1 fruit fly cellular context compared by ENCODE assay signal in the genomic region with DNA sequence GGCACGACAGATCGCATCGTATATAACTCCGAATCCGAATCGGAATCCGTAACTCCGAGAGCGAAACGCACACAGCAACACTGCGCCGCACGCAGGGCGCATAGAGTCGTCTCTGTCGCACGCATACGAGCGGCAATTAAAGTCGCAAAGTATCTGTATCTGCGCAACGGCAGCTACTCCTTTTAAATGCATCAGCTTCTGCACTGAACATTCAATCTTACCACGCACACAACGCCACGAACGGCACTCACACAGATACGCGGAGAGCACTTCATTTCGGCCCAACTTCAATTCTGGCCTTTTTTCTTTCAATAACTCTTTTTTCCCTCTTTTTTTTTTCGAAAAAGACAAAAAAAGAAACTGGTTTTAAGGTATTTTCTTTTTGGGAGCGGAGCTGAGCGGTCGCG.
TF ChIP-seq lines count a peak whose summit lies in the region.

No protein-coding gene starts in this region.

TF ChIP-seq in whole organism, embryonic, 481 proteins besides CTCF, POLR2A, EP300 and RAD21 (continued from another document and continues in another):
- TF ChIP-seq ewg (GFP tag; optimal IDR thresholded peaks at IDR 0.05; lab: Kevin White, UChicago), result peak; percentile 27
- no peak for TF ChIP-seq bab2 (GFP tag; optimal IDR thresholded peaks at IDR 0.05; lab: Kevin White, UChicago)
- TF ChIP-seq CG6854 (GFP tag; optimal IDR thresholded peaks at IDR 0.05; lab: Kevin White, UChicago), result no peak
- no peak for TF ChIP-seq sob (GFP tag; IDR thresholded peaks at IDR 0.05; lab: Robert Waterston, UW)
- TF ChIP-seq CG1602 (GFP tag; optimal IDR thresholded peaks at IDR 0.05; lab: Kevin White, UChicago), result no peak
- TF ChIP-seq E2f1 (GFP tag; IDR thresholded peaks at IDR 0.05; lab: Robert Waterston, UW), result no peak
- TF ChIP-seq CG8089 (GFP tag; optimal IDR thresholded peaks at IDR 0.05; lab: Kevin White, UChicago), result no peak
- no peak for TF ChIP-seq CG4404 (GFP tag; IDR thresholded peaks at IDR 0.05; lab: Robert Waterston, UW)
- no peak for TF ChIP-seq CG14014 (GFP tag; IDR thresholded peaks at IDR 0.05; lab: Robert Waterston, UW)
- TF ChIP-seq chinmo (GFP tag; IDR thresholded peaks at IDR 0.05; lab: Robert Waterston, UW; ENCODE audit: partially characterized antibody), result peak; percentile 84; the same call in 3 of the 4 replicates
- TF ChIP-seq Sry-δ (GFP tag; optimal IDR thresholded peaks at IDR 0.05; lab: Kevin White, UChicago), result no peak
- no peak for TF ChIP-seq CG13775 (GFP tag; optimal IDR thresholded peaks at IDR 0.05; lab: Kevin White, UChicago)
- no peak for TF ChIP-seq sr (GFP tag; IDR thresholded peaks at IDR 0.05; lab: Robert Waterston, UW)
- TF ChIP-seq CG7987 (GFP tag; optimal IDR thresholded peaks at IDR 0.05; lab: Kevin White, UChicago), result no peak
- TF ChIP-seq CG9817 (tag; optimal IDR thresholded peaks at IDR 0.05; lab: Kevin White, UChicago), result no peak
- TF ChIP-seq Doc3 (GFP tag; IDR thresholded peaks at IDR 0.05; lab: Robert Waterston, UW; ENCODE audit: partially characterized antibody), result no peak
- TF ChIP-seq pan (optimal IDR thresholded peaks at IDR 0.05; lab: Kevin White, UChicago), result no peak
- TF ChIP-seq pan (GFP tag; optimal IDR thresholded peaks at IDR 0.05 in 1 of 2, IDR thresholded peaks at IDR 0.05 in 1 of 2), result no peak
- TF ChIP-seq kay (GFP tag; optimal IDR thresholded peaks at IDR 0.05; lab: Kevin White, UChicago), result no peak
- no peak for TF ChIP-seq Ada2b (GFP tag; IDR thresholded peaks at IDR 0.05; lab: Robert Waterston, UW)
- TF ChIP-seq ham (GFP tag; IDR thresholded peaks at IDR 0.05; lab: Robert Waterston, UW), result no peak
- no peak for TF ChIP-seq Sox100B (GFP tag; optimal IDR thresholded peaks at IDR 0.05; lab: Kevin White, UChicago)
- TF ChIP-seq CG5180 (GFP tag; optimal IDR thresholded peaks at IDR 0.05; lab: Kevin White, UChicago), result no peak
- no peak for TF ChIP-seq CG30431 (GFP tag; optimal IDR thresholded peaks at IDR 0.05; lab: Kevin White, UChicago)
- no peak for TF ChIP-seq sisA (GFP tag; IDR thresholded peaks at IDR 0.05; lab: Robert Waterston, UW)
- TF ChIP-seq CG15696 (tag; optimal IDR thresholded peaks at IDR 0.05; lab: Kevin White, UChicago), result no peak
- TF ChIP-seq CG6254 (GFP tag; optimal IDR thresholded peaks at IDR 0.05; lab: Kevin White, UChicago), result no peak
- TF ChIP-seq CG33213 (GFP tag; optimal IDR thresholded peaks at IDR 0.05; lab: Kevin White, UChicago), result no peak
- TF ChIP-seq Hsf (GFP tag; optimal IDR thresholded peaks at IDR 0.05; lab: Kevin White, UChicago), result no peak
- TF ChIP-seq z (GFP tag; IDR thresholded peaks at IDR 0.05; lab: Robert Waterston, UW), result peak; percentile 44; the same call in 1 of the 3 replicates
- TF ChIP-seq shn (GFP tag; optimal IDR thresholded peaks at IDR 0.05; lab: Kevin White, UChicago), result no peak
- no peak for TF ChIP-seq ash1 (GFP tag; optimal IDR thresholded peaks at IDR 0.05; lab: Kevin White, UChicago)
- TF ChIP-seq Neu2 (GFP tag; optimal IDR thresholded peaks at IDR 0.05; lab: Kevin White, UChicago; ENCODE audit: borderline replicate concordance), result no peak
- peak; percentile 50 for TF ChIP-seq CG8478 (optimal IDR thresholded peaks at IDR 0.05; lab: Kevin White, UChicago)
- no peak for TF ChIP-seq Ets65A (GFP tag; lab: Kevin White, UChicago)
- no peak for TF ChIP-seq zfh1 (GFP tag; IDR thresholded peaks at IDR 0.05; lab: Robert Waterston, UW)
- no peak for TF ChIP-seq CG2889 (GFP tag; IDR thresholded peaks at IDR 0.05; lab: Robert Waterston, UW)
- no peak for TF ChIP-seq bcd (GFP tag; optimal IDR thresholded peaks at IDR 0.05; lab: Kevin White, UChicago)
- no peak for TF ChIP-seq dm (GFP tag; optimal IDR thresholded peaks at IDR 0.05; lab: Kevin White, UChicago)
- TF ChIP-seq CG3281 (GFP tag; optimal IDR thresholded peaks at IDR 0.05; lab: Kevin White, UChicago), result no peak
- TF ChIP-seq rib (GFP tag; IDR thresholded peaks at IDR 0.05; lab: Robert Waterston, UW), result peak; percentile 35; the same call in 1 of the 2 replicates
- TF ChIP-seq CG10431 (GFP tag; optimal IDR thresholded peaks at IDR 0.05; lab: Kevin White, UChicago), result no peak
- 0 out of 2 replicates have a peak, but pooled peaks have one; percentile 10 for TF ChIP-seq bbx (GFP tag; IDR thresholded peaks at IDR 0.05; lab: Robert Waterston, UW; ENCODE audit: partially characterized antibody)
- TF ChIP-seq CG1233 (GFP tag; optimal IDR thresholded peaks at IDR 0.05; lab: Kevin White, UChicago), result no peak
- no peak for TF ChIP-seq D (optimal IDR thresholded peaks at IDR 0.05; lab: Kevin White, UChicago)
- no peak for TF ChIP-seq D (GFP tag; optimal IDR thresholded peaks at IDR 0.05; lab: Kevin White, UChicago)
- TF ChIP-seq schlank (tag; optimal IDR thresholded peaks at IDR 0.05; lab: Kevin White, UChicago), result no peak
- peak; percentile 30; the same call in 1 of the 3 replicates for TF ChIP-seq CG6791 (GFP tag; IDR thresholded peaks at IDR 0.05; lab: Robert Waterston, UW; ENCODE audit: partially characterized antibody)
- TF ChIP-seq CG1024 (GFP tag; IDR thresholded peaks at IDR 0.05; lab: Robert Waterston, UW), result no peak
- TF ChIP-seq MBD-R2 (GFP tag; IDR thresholded peaks at IDR 0.05; lab: Robert Waterston, UW), result no peak
- no peak for TF ChIP-seq dmrt11E (tag; optimal IDR thresholded peaks at IDR 0.05; lab: Kevin White, UChicago)
- no peak for TF ChIP-seq hkb (optimal IDR thresholded peaks at IDR 0.05; lab: Kevin White, UChicago)
- TF ChIP-seq hkb (GFP tag; IDR thresholded peaks at IDR 0.05; lab: Robert Waterston, UW), result no peak
- TF ChIP-seq Dbx (GFP tag; IDR thresholded peaks at IDR 0.05; lab: Robert Waterston, UW), result no peak
- TF ChIP-seq CG9797 (GFP tag; optimal IDR thresholded peaks at IDR 0.05; lab: Kevin White, UChicago), result no peak
- TF ChIP-seq CG7372 (GFP tag; IDR thresholded peaks at IDR 0.05; lab: Robert Waterston, UW), result no peak
- TF ChIP-seq Rx (GFP tag; IDR thresholded peaks at IDR 0.05; lab: Robert Waterston, UW), result no peak
- no peak for TF ChIP-seq CG10147 (GFP tag; optimal IDR thresholded peaks at IDR 0.05; lab: Kevin White, UChicago)
- no peak for TF ChIP-seq CG11504 (tag; optimal IDR thresholded peaks at IDR 0.05; lab: Kevin White, UChicago)
- no peak for TF ChIP-seq her (GFP tag; optimal IDR thresholded peaks at IDR 0.05; lab: Kevin White, UChicago)
- no peak for TF ChIP-seq wor (GFP tag; IDR thresholded peaks at IDR 0.05; lab: Robert Waterston, UW)
- no peak for TF ChIP-seq gcm (GFP tag; optimal IDR thresholded peaks at IDR 0.05; lab: Kevin White, UChicago)
- no peak for TF ChIP-seq Fer2 (tag; optimal IDR thresholded peaks at IDR 0.05; lab: Kevin White, UChicago)
- TF ChIP-seq Tbp (GFP tag; optimal IDR thresholded peaks at IDR 0.05; lab: Kevin White, UChicago), result no peak
- peak; percentile 18; the same call in 1 of the 2 replicates for TF ChIP-seq chm (GFP tag; IDR thresholded peaks at IDR 0.05; lab: Robert Waterston, UW)
- TF ChIP-seq Hand (GFP tag; optimal IDR thresholded peaks at IDR 0.05; lab: Kevin White, UChicago), result no peak
- TF ChIP-seq grau (tag; optimal IDR thresholded peaks at IDR 0.05; lab: Kevin White, UChicago), result no peak
- no peak for TF ChIP-seq usp (GFP tag; optimal IDR thresholded peaks at IDR 0.05; lab: Kevin White, UChicago)
- no peak for TF ChIP-seq Oaz (GFP tag; IDR thresholded peaks at IDR 0.05; lab: Robert Waterston, UW)
- no peak for TF ChIP-seq TFAM (GFP tag; optimal IDR thresholded peaks at IDR 0.05; lab: Kevin White, UChicago)
- TF ChIP-seq phol (tag; optimal IDR thresholded peaks at IDR 0.05; lab: Kevin White, UChicago), result no peak
- no peak for TF ChIP-seq CG31365 (tag; optimal IDR thresholded peaks at IDR 0.05; lab: Kevin White, UChicago)
- no peak for TF ChIP-seq mld (GFP tag; IDR thresholded peaks at IDR 0.05; lab: Robert Waterston, UW; ENCODE audit: partially characterized antibody)
- TF ChIP-seq sqz (GFP tag; optimal IDR thresholded peaks at IDR 0.05; lab: Kevin White, UChicago), result peak; percentile 80
- TF ChIP-seq CG30020 (tag; optimal IDR thresholded peaks at IDR 0.05; lab: Kevin White, UChicago), result no peak
- TF ChIP-seq CG9876 (GFP tag; optimal IDR thresholded peaks at IDR 0.05; lab: Kevin White, UChicago), result no peak
- no peak for TF ChIP-seq maf-S (GFP tag; optimal IDR thresholded peaks at IDR 0.05; lab: Kevin White, UChicago)
- no peak for TF ChIP-seq exex (tag; optimal IDR thresholded peaks at IDR 0.05; lab: Kevin White, UChicago)
- no peak for TF ChIP-seq Stat92E (GFP tag; optimal IDR thresholded peaks at IDR 0.05; lab: Kevin White, UChicago)
- TF ChIP-seq CG6813 (GFP tag; optimal IDR thresholded peaks at IDR 0.05; lab: Kevin White, UChicago), result no peak
- TF ChIP-seq Jarid2 (GFP tag; optimal IDR thresholded peaks at IDR 0.05; lab: Kevin White, UChicago), result no peak
- TF ChIP-seq CG2199 (GFP tag; IDR thresholded peaks at IDR 0.05; lab: Robert Waterston, UW), result peak; percentile 84
- no peak for TF ChIP-seq CG15514 (GFP tag; optimal IDR thresholded peaks at IDR 0.05; lab: Kevin White, UChicago)
- no peak for TF ChIP-seq ftz-f1 (GFP tag; optimal IDR thresholded peaks at IDR 0.05; lab: Kevin White, UChicago)
- TF ChIP-seq CG10321 (GFP tag; IDR thresholded peaks at IDR 0.05; lab: Robert Waterston, UW), result peak; percentile 94
- no peak for TF ChIP-seq CG3726 (GFP tag; IDR thresholded peaks at IDR 0.05; lab: Robert Waterston, UW)
- TF ChIP-seq CG9932 (GFP tag; IDR thresholded peaks at IDR 0.05; lab: Robert Waterston, UW), result no peak
- TF ChIP-seq corto (GFP tag; optimal IDR thresholded peaks at IDR 0.05; lab: Kevin White, UChicago), result peak; percentile 68
- TF ChIP-seq CG32767 (GFP tag; IDR thresholded peaks at IDR 0.05; lab: Robert Waterston, UW), result 0 out of 2 replicates have a peak, but pooled peaks have one; percentile 38
- TF ChIP-seq CG10274 (GFP tag; optimal IDR thresholded peaks at IDR 0.05; lab: Kevin White, UChicago), result no peak
- TF ChIP-seq CG7556 (GFP tag; optimal IDR thresholded peaks at IDR 0.05; lab: Kevin White, UChicago), result no peak
- peak; percentile 69 for TF ChIP-seq Deaf1 (tag; optimal IDR thresholded peaks at IDR 0.05; lab: Kevin White, UChicago)
- no peak for TF ChIP-seq Lpt (GFP tag; optimal IDR thresholded peaks at IDR 0.05; lab: Kevin White, UChicago)
- peak; percentile 35 for TF ChIP-seq CG13894 (tag; optimal IDR thresholded peaks at IDR 0.05; lab: Kevin White, UChicago)
- TF ChIP-seq Atf3 (GFP tag; optimal IDR thresholded peaks at IDR 0.05; lab: Kevin White, UChicago), result no peak
- TF ChIP-seq CG17328 (GFP tag; IDR thresholded peaks at IDR 0.05; lab: Robert Waterston, UW), result no peak
- no peak for TF ChIP-seq CG11696 (GFP tag; IDR thresholded peaks at IDR 0.05; lab: Robert Waterston, UW)
- TF ChIP-seq CG13296 (GFP tag; optimal IDR thresholded peaks at IDR 0.05; lab: Kevin White, UChicago), result no peak
- no peak for TF ChIP-seq Mes4 (GFP tag; optimal IDR thresholded peaks at IDR 0.05; lab: Kevin White, UChicago)
- no peak for TF ChIP-seq cwo (GFP tag; optimal IDR thresholded peaks at IDR 0.05; lab: Kevin White, UChicago)
- TF ChIP-seq Sin3A (optimal IDR thresholded peaks at IDR 0.05; lab: Kevin White, UChicago), result no peak
- no peak for TF ChIP-seq gce (GFP tag; IDR thresholded peaks at IDR 0.05; lab: Robert Waterston, UW)
- no peak for TF ChIP-seq CG1647 (GFP tag; optimal IDR thresholded peaks at IDR 0.05; lab: Kevin White, UChicago)
- no peak for TF ChIP-seq cato (GFP tag; optimal IDR thresholded peaks at IDR 0.05; lab: Kevin White, UChicago; ENCODE audit: borderline replicate concordance)
- peak; percentile 99 for TF ChIP-seq nom (GFP tag; optimal IDR thresholded peaks at IDR 0.05; lab: Kevin White, UChicago)
- TF ChIP-seq CG16815 (GFP tag; optimal IDR thresholded peaks at IDR 0.05; lab: Kevin White, UChicago), result no peak
- no peak for TF ChIP-seq zen (tag; optimal IDR thresholded peaks at IDR 0.05; lab: Kevin White, UChicago)
- TF ChIP-seq CHES-1-like (GFP tag; optimal IDR thresholded peaks at IDR 0.05; lab: Kevin White, UChicago), result no peak
- TF ChIP-seq sima (GFP tag; optimal IDR thresholded peaks at IDR 0.05; lab: Kevin White, UChicago), result no peak
- TF ChIP-seq Hmr (GFP tag; optimal IDR thresholded peaks at IDR 0.05; lab: Kevin White, UChicago), result no peak
- TF ChIP-seq dmrt99B (tag; optimal IDR thresholded peaks at IDR 0.05; lab: Kevin White, UChicago), result no peak
- no peak for TF ChIP-seq pzg (GFP tag; optimal IDR thresholded peaks at IDR 0.05; lab: Kevin White, UChicago)
- peak; percentile 8 for TF ChIP-seq kni (GFP tag; optimal IDR thresholded peaks at IDR 0.05; lab: Kevin White, UChicago)
- no peak for TF ChIP-seq tx (GFP tag; optimal IDR thresholded peaks at IDR 0.05; lab: Kevin White, UChicago)
- TF ChIP-seq crol (GFP tag; IDR thresholded peaks at IDR 0.05; lab: Robert Waterston, UW), result no peak
- no peak for TF ChIP-seq CG15073 (GFP tag; optimal IDR thresholded peaks at IDR 0.05; lab: Kevin White, UChicago)
- no peak for TF ChIP-seq CG9437 (GFP tag; optimal IDR thresholded peaks at IDR 0.05; lab: Kevin White, UChicago)
- no peak for TF ChIP-seq CG4854 (GFP tag; optimal IDR thresholded peaks at IDR 0.05; lab: Kevin White, UChicago)
- TF ChIP-seq CG12769 (tag; optimal IDR thresholded peaks at IDR 0.05; lab: Kevin White, UChicago), result peak; percentile 9
- no peak for TF ChIP-seq HLH54F (GFP tag; optimal IDR thresholded peaks at IDR 0.05; lab: Kevin White, UChicago)
- peak; percentile 16; the same call in 1 of the 3 replicates for TF ChIP-seq ci (GFP tag; IDR thresholded peaks at IDR 0.05; lab: Robert Waterston, UW)
- TF ChIP-seq E2f2 (GFP tag; IDR thresholded peaks at IDR 0.05; lab: Robert Waterston, UW), result no peak
- TF ChIP-seq pum (GFP tag; optimal IDR thresholded peaks at IDR 0.05; lab: Kevin White, UChicago), result no peak
- no peak for TF ChIP-seq PHDP (tag; optimal IDR thresholded peaks at IDR 0.05; lab: Kevin White, UChicago)
- TF ChIP-seq CG8290 (GFP tag; optimal IDR thresholded peaks at IDR 0.05; lab: Kevin White, UChicago), result peak; percentile 24
- no peak for TF ChIP-seq CG8290 (tag; optimal IDR thresholded peaks at IDR 0.05; lab: Kevin White, UChicago)
- no peak for TF ChIP-seq CG11247 (GFP tag; IDR thresholded peaks at IDR 0.05; lab: Robert Waterston, UW)
- no peak for TF ChIP-seq vfl (GFP tag; optimal IDR thresholded peaks at IDR 0.05; lab: Kevin White, UChicago)
- TF ChIP-seq YL-1 (GFP tag; optimal IDR thresholded peaks at IDR 0.05; lab: Kevin White, UChicago), result no peak
- TF ChIP-seq CG4360 (GFP tag; IDR thresholded peaks at IDR 0.05; lab: Robert Waterston, UW), result no peak
- TF ChIP-seq Med (GFP tag; lab: Kevin White, UChicago), result no peak
- TF ChIP-seq yki (optimal IDR thresholded peaks at IDR 0.05; lab: Kevin White, UChicago), result no peak
- no peak for TF ChIP-seq toy (GFP tag; IDR thresholded peaks at IDR 0.05; lab: Robert Waterston, UW)
- TF ChIP-seq CG15011 (GFP tag; optimal IDR thresholded peaks at IDR 0.05; lab: Kevin White, UChicago), result no peak
